Worm (Caenorhabditis elegans): Measurements from ENCODE around the gene W02B12.12.

W02B12.12 gene

DNA sequence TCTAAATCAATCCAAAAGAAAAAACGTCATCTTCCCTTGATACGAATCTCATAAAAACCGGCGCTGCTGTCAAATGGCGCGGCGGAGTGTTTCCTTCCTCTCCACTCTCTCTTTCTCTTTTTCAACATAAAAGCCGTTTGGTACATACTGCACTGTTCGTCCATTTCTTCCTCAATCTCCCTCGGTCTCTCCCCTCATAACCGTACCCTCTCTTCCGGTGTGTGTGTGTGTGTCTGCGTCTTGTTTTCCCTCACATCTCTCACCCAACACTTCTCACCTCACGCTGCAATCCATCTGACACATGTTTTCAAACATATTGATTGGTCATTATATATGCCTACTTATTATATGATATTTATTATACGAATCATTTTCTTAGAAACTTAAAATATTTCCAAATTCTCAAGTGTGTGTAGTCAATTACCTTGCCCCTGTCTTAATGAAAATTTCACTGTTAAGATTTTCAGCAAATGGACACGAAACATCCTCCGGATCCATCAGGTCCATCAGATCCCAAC is 14.5 kb downstream of the W02B12.12 start, which contains the start of the genes aars-1 and rga-1 (continued):
- TF ChIP-seq nhr-19 (GFP tag; conservative IDR thresholded peaks at IDR 0.05) (peak; percentile 33), mep-1 (tag; optimal IDR thresholded peaks at IDR 0.05) (peak; percentile 76), nhr-28 (tag; optimal IDR thresholded peaks at IDR 0.05) (no peak), sptf-1 (tag; optimal IDR thresholded peaks at IDR 0.05) (no peak), efl-1 (optimal IDR thresholded peaks at IDR 0.05) (peak; percentile 41 to 47), efl-1 (GFP tag; optimal IDR thresholded peaks at IDR 0.05 in 1 of 2) (peak; percentile 29 to 91), F16B12.6 (tag; optimal IDR thresholded peaks at IDR 0.05) (no peak), ztf-11 (tag; optimal IDR thresholded peaks at IDR 0.05) (peak in 1 of 2 experiments; percentile 16), snpc-4 (tag; optimal IDR thresholded peaks at IDR 0.05) (peak; percentile 8), zag-1 (tag; optimal IDR thresholded peaks at IDR 0.05) (no peak), snu-23 (GFP tag; optimal IDR thresholded peaks at IDR 0.05) (peak; percentile 60), dpl-1 (GFP tag; optimal IDR thresholded peaks at IDR 0.05) (peak in 2 of 3 experiments; percentile 26 to 44), ceh-82 (tag; optimal IDR thresholded peaks at IDR 0.05) (peak in 1 of 3 experiments; percentile 52)

DNA sequence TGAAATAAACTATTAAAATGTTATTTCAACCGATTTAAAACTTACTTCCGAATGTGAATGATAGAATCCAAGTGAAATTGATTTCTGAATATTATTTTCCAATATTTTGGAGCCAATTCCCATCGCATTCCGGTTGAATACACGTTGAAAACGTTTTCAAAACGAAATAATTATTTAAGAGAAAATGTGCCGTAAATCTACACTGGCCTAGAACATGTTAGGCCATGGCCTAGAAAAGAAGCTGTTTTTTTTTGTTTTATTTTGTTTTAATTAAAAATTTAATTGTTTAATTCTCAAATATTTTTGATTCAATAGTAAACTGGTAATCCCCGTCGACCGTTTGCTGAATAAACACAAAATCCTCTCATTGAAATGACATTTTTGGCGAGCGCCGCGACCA is 15.1 kb downstream of the W02B12.12 start:
- TF ChIP-seq nhr-19 (GFP tag; conservative IDR thresholded peaks at IDR 0.05) (no peak), mdl-1 (tag; optimal IDR thresholded peaks at IDR 0.05) (no peak), efl-1 (optimal IDR thresholded peaks at IDR 0.05) (peak; percentile 9 to 31), efl-1 (GFP tag; optimal IDR thresholded peaks at IDR 0.05 in 1 of 2) (peak; percentile 8 to 56), dpl-1 (GFP tag; optimal IDR thresholded peaks at IDR 0.05) (peak in 1 of 3 experiments; percentile 27), aha-1 (tag; optimal IDR thresholded peaks at IDR 0.05) (no peak), nhr-28 (tag; optimal IDR thresholded peaks at IDR 0.05) (no peak), ceh-8 (GFP tag; optimal IDR thresholded peaks at IDR 0.05) (no peak), hlh-17 (GFP tag; optimal IDR thresholded peaks at IDR 0.05; ENCODE audit: borderline replicate concordance) (no peak), lin-13 (GFP tag; optimal IDR thresholded peaks at IDR 0.05) (no peak), lir-3 (tag; optimal IDR thresholded peaks at IDR 0.05; ENCODE audit: poor library complexity) (peak; percentile 41), lsy-2 (tag; optimal IDR thresholded peaks at IDR 0.05) (peak in 1 of 2 experiments; percentile 9), fos-1 (tag; optimal IDR thresholded peaks at IDR 0.05) (no peak), ceh-90 (tag; optimal IDR thresholded peaks at IDR 0.05) (peak; percentile 46), unc-30 (tag; optimal IDR thresholded peaks at IDR 0.05) (no peak), rnt-1 (tag; optimal IDR thresholded peaks at IDR 0.05) (peak; percentile 15), blmp-1 (tag; optimal IDR thresholded peaks at IDR 0.05) (no peak), nhr-77 (tag; optimal IDR thresholded peaks at IDR 0.05) (no peak), irx-1 (tag; optimal IDR thresholded peaks at IDR 0.05) (no peak), sox-4 (tag; optimal IDR thresholded peaks at IDR 0.05) (no peak), ces-1 (GFP tag; optimal IDR thresholded peaks at IDR 0.05) (no peak), snu-23 (GFP tag; optimal IDR thresholded peaks at IDR 0.05) (no peak), pax-3 (tag; optimal IDR thresholded peaks at IDR 0.05) (no peak), tbx-2 (tag; optimal IDR thresholded peaks at IDR 0.05) (no peak), lin-35 (GFP tag; optimal IDR thresholded peaks at IDR 0.05) (no peak), pag-3 (tag; optimal IDR thresholded peaks at IDR 0.05; ENCODE audit: borderline replicate concordance, insufficient read depth) (no peak), ceh-82 (tag; optimal IDR thresholded peaks at IDR 0.05) (no peak), sptf-1 (tag; optimal IDR thresholded peaks at IDR 0.05) (no peak), nhr-76 (tag; optimal IDR thresholded peaks at IDR 0.05) (no peak), elt-3 (tag; optimal IDR thresholded peaks at IDR 0.05) (no peak), nhr-85 (tag) (no peak), efl-3 (GFP tag; optimal IDR thresholded peaks at IDR 0.05) (no peak)

DNA sequence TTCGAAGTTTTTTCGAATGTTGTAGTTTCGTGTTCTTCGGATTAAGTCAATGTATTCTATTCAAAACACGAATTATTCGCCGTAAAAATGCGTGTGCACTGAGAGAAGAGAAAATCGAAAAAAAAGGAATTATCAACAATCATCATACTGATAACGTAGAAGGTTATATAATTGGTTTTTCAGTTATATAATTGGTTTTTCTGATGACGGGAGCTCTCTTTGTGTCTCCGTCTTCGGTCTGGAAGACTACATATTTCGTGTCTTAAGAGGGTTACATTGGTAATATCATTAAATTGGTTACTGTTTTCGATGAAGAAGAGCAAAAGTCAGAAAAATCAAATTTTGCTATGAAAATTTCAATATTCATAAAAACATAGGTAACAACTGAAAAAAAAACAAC is 19.1 kb downstream of the W02B12.12 start:
- no peak for TF ChIP-seq nhr-20 (tag; optimal IDR thresholded peaks at IDR 0.05)
- no peak for TF ChIP-seq efl-1 (optimal IDR thresholded peaks at IDR 0.05)
- peak in 1 of 2 experiments; percentile 38 for TF ChIP-seq efl-1 (GFP tag; optimal IDR thresholded peaks at IDR 0.05 in 1 of 2)
- TF ChIP-seq ceh-63 (GFP tag; optimal IDR thresholded peaks at IDR 0.05): no peak

Measured in whole organism, L1 larva.